Worm (Caenorhabditis elegans) whole organism, mixed stage, embryonic: Measurements from ENCODE around the gene H35B03.1.

ENCODE experiments used
- bed-3 ChIP-seq: fragments of 200-800 bp; sonication (Bioruptor generic); optimal IDR thresholded peaks from 3 replicates; lab custom pipeline; 2018; ENCODE audit warnings: mild to moderate bottlenecking, missing genetic modification characterization, moderate library complexity, missing compliant biosample characterization
- blmp-1 ChIP-seq: fragments of 150-350 bp; optimal IDR thresholded peaks from 2 replicates; lab custom pipeline; 2014; ENCODE audit warnings: missing biosample characterization, missing genetic modification characterization
- ces-1 ChIP-seq: fragments of 150-350 bp; optimal IDR thresholded peaks from 2 replicates; lab custom pipeline; 2014; ENCODE audit warnings: missing biosample characterization, missing genetic modification reagents, missing genetic modification characterization
- elt-3 ChIP-seq: fragments of 150-350 bp; optimal IDR thresholded peaks from 2 replicates; lab custom pipeline; 2014; ENCODE audit warnings: missing biosample characterization, missing genetic modification characterization
- hlh-1 ChIP-seq: fragments of 150-350 bp; optimal IDR thresholded peaks from 2 replicates; lab custom pipeline; 2014; ENCODE audit warnings: missing biosample characterization, missing genetic modification reagents, missing genetic modification characterization
- lin-13 ChIP-seq: fragments of 150-350 bp; optimal IDR thresholded peaks from 2 replicates; lab custom pipeline; 2014; ENCODE audit warnings: missing biosample characterization, missing genetic modification characterization
- nhr-2 ChIP-seq: fragments of 150-350 bp; optimal IDR thresholded peaks from 2 replicates; lab custom pipeline; 2014; ENCODE audit warnings: missing biosample characterization, missing genetic modification characterization
- nhr-76 ChIP-seq: sonication (generic microtip); optimal IDR thresholded peaks from 2 replicates; lab custom pipeline; 2017; ENCODE audit warnings: missing biosample characterization, missing genetic modification characterization
- pha-4 ChIP-seq: fragments of 150-350 bp; optimal IDR thresholded peaks from 2 replicates; lab custom pipeline; 2018; ENCODE audit warnings: missing biosample characterization, missing genetic modification reagents, missing genetic modification characterization

DNA sequence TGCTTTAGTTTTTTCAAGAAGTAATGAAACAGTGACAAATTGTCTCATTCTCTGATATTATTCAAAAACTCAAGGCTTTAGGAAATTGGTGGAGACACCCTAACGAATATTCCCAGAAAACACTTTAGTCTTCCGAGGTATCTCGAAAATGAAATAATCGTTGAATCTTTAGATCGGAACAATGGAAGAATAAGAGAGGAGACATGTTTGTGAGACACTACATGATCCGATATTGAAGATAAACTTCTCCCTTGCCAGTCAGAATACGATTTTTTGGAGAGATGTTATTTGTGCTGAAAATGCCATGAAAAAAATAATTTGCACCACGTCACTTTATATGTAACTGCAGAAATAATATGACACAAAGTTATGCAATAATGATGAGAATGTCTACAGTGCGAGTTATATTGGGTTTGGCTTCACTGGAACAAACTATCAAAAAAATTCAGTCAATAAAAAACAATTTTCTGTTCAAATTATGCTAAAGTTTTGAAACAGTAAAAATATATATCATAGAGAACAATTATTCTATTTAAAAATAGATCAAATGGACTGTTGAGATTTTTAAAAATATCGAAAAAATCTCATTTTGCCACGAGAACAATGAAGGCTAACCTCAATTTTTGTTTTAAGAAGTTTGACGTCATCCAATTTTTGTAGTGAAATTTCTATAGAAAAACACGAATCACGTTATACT, 36.0 kb downstream of the H35B03.1 start:
- no peak for TF ChIP-seq hlh-1 (tag; lab: Kevin White, UChicago)
- TF ChIP-seq blmp-1 (tag; lab: Kevin White, UChicago): no peak
- no peak for TF ChIP-seq ces-1 (GFP tag; lab: Kevin White, UChicago)
- no peak for TF ChIP-seq nhr-2 (tag; lab: Kevin White, UChicago)
- no peak for TF ChIP-seq lin-13 (tag; lab: Kevin White, UChicago)
- no peak for TF ChIP-seq elt-3 (tag; lab: Kevin White, UChicago)
- no peak for TF ChIP-seq bed-3
- TF ChIP-seq nhr-76 (tag; lab: Kevin White, UChicago): no peak
- no peak for TF ChIP-seq pha-4 (tag; lab: Kevin White, UChicago)
